Fruit fly (Drosophila melanogaster): ENCODE measurements around the gene CG8010.

- no peak for TF ChIP-seq CG10631 (GFP tag; optimal IDR thresholded peaks at IDR 0.05)
- TF ChIP-seq Hr4 (GFP tag; optimal IDR thresholded peaks at IDR 0.05): no peak
- TF ChIP-seq CG1621 (tag; optimal IDR thresholded peaks at IDR 0.05): no peak
- no peak for TF ChIP-seq Gug (GFP tag; IDR thresholded peaks at IDR 0.05)
- no peak for TF ChIP-seq CG6854 (GFP tag; optimal IDR thresholded peaks at IDR 0.05)
- no peak for TF ChIP-seq Ets21C (GFP tag; optimal IDR thresholded peaks at IDR 0.05)
- no peak for TF ChIP-seq fd85E (GFP tag; optimal IDR thresholded peaks at IDR 0.05)
Observed at dm6 chrX:19306531-19306930, 37.8 kb upstream of the CG8010 start.

Data from whole organism, prepupa.